Fruit fly (Drosophila melanogaster): ENCODE results near the gene Sf3b1.

- no peak for TF ChIP-seq ovo (GFP tag; optimal IDR thresholded peaks at IDR 0.05)
- no peak for TF ChIP-seq toe (GFP tag; optimal IDR thresholded peaks at IDR 0.05)
- TF ChIP-seq CG5204 (GFP tag; optimal IDR thresholded peaks at IDR 0.05): no peak
- no peak for TF ChIP-seq Crg-1 (GFP tag; optimal IDR thresholded peaks at IDR 0.05)
- TF ChIP-seq CG7045 (GFP tag; optimal IDR thresholded peaks at IDR 0.05): no peak
- TF ChIP-seq kay (GFP tag; ENCODE audit: borderline replicate concordance): no peak
- TF ChIP-seq CG12768 (GFP tag; optimal IDR thresholded peaks at IDR 0.05): no peak
- TF ChIP-seq cnc (optimal IDR thresholded peaks at IDR 0.05): no peak
- TF ChIP-seq CG7101 (tag; optimal IDR thresholded peaks at IDR 0.05): no peak
Measured at dm6 chr2L:521940-522632, 46.1 kb upstream of the Sf3b1 start.

Measured in whole organism, adult.